Fruit fly (Drosophila melanogaster) whole organism, adult: Measurements from ENCODE around the gene CG10154.
A peak's percentile ranks its signal among the peaks of the same experiment; 100 is the strongest.

Experiments used
- CG11617 ChIP-seq: fragments of 200-800 bp; sonication (Bioruptor generic); optimal IDR thresholded peaks from 2 replicates; lab custom pipeline; 2017; ENCODE audit warnings: mild to moderate bottlenecking, missing biosample characterization, missing genetic modification reagents, missing genetic modification characterization
- CG12768 ChIP-seq: fragments of 200-800 bp; sonication (Bioruptor generic); optimal IDR thresholded peaks from 2 replicates; lab custom pipeline; 2017; ENCODE audit warnings: missing biosample characterization, missing genetic modification characterization, mild to moderate bottlenecking, moderate library complexity, missing genetic modification reagents
- CG14711 ChIP-seq: fragments of 200-800 bp; sonication (Bioruptor generic); optimal IDR thresholded peaks from 2 replicates; lab custom pipeline; 2018; ENCODE audit warnings: missing biosample characterization, mild to moderate bottlenecking, missing genetic modification characterization, moderate library complexity
- CG1620 ChIP-seq: fragments of 200-800 bp; sonication (Bioruptor generic); optimal IDR thresholded peaks from 2 replicates; lab custom pipeline; 2016; ENCODE audit warnings: missing biosample characterization, missing genetic modification characterization
- CG33017 ChIP-seq: fragments of 200-800 bp; sonication (Bioruptor generic); optimal IDR thresholded peaks from 2 replicates; lab custom pipeline; 2018; ENCODE audit warnings: missing biosample characterization, mild to moderate bottlenecking, missing genetic modification characterization, moderate library complexity
- CG5204 ChIP-seq: fragments of 200-800 bp; sonication (Bioruptor generic); optimal IDR thresholded peaks from 2 replicates; lab custom pipeline; 2016; ENCODE audit warnings: missing biosample characterization, missing genetic modification characterization
- CG7045 ChIP-seq: fragments of 200-800 bp; sonication (Bioruptor generic); optimal IDR thresholded peaks from 2 replicates; lab custom pipeline; 2017; ENCODE audit warnings: missing biosample characterization, mild to moderate bottlenecking, missing genetic modification characterization
- CG7101 ChIP-seq: fragments of 200-800 bp; sonication (Bioruptor generic); optimal IDR thresholded peaks from 2 replicates; lab custom pipeline; 2018; ENCODE audit warnings: missing biosample characterization, mild to moderate bottlenecking, missing genetic modification characterization, moderate library complexity
- Clk ChIP-seq: fragments of 200-800 bp; sonication (Bioruptor generic); optimal IDR thresholded peaks from 2 replicates; lab custom pipeline; 2017; ENCODE audit warnings: missing biosample characterization, missing genetic modification characterization
- Crg-1 ChIP-seq: fragments of 200-800 bp; sonication (Bioruptor generic); optimal IDR thresholded peaks from 2 replicates; lab custom pipeline; 2016; ENCODE audit warnings: missing biosample characterization, missing genetic modification characterization
- Hr96 ChIP-seq: fragments of 200-800 bp; sonication (Bioruptor generic); optimal IDR thresholded peaks from 2 replicates; lab custom pipeline; 2016; ENCODE audit warnings: missing biosample characterization, missing genetic modification characterization
- Mnt ChIP-seq: fragments of 200-800 bp; sonication (Bioruptor generic); optimal IDR thresholded peaks from 2 replicates; lab custom pipeline; 2016; ENCODE audit warnings: missing biosample characterization, mild to moderate bottlenecking, missing genetic modification characterization
- bab1 ChIP-seq: fragments of 200-800 bp; sonication (Bioruptor generic); optimal IDR thresholded peaks from 3 replicates; lab custom pipeline; 2019; ENCODE audit warnings: missing biosample characterization, mild to moderate bottlenecking, missing genetic modification characterization, moderate library complexity
- cic ChIP-seq: fragments of 200-800 bp; sonication (Bioruptor generic); optimal IDR thresholded peaks from 2 replicates; lab custom pipeline; 2017; ENCODE audit warnings: missing biosample characterization, mild to moderate bottlenecking, missing genetic modification characterization, moderate library complexity
- cnc ChIP-seq, 2 experiments: fragments of >200 bp; optimal IDR thresholded peaks; 2 replicates each; lab custom pipeline; 2017
- kay ChIP-seq: fragments of 200-800 bp; sonication (Bioruptor generic); peaks from one replicate; lab custom pipeline; 2016; ENCODE audit warnings: missing biosample characterization, missing genetic modification characterization, borderline replicate concordance
- ovo ChIP-seq: fragments of 200-800 bp; sonication (Bioruptor generic); optimal IDR thresholded peaks from 2 replicates; lab custom pipeline; 2016; ENCODE audit warnings: missing biosample characterization, missing genetic modification characterization
- pad ChIP-seq: fragments of 200-800 bp; sonication (Bioruptor generic); optimal IDR thresholded peaks from 3 replicates; lab custom pipeline; 2017; ENCODE audit warnings: missing biosample characterization, missing genetic modification characterization, mild to moderate bottlenecking, moderate library complexity, missing genetic modification reagents
- tj ChIP-seq: fragments of 200-800 bp; sonication (Bioruptor generic); optimal IDR thresholded peaks from 3 replicates; lab custom pipeline; 2017; ENCODE audit warnings: missing biosample characterization, mild to moderate bottlenecking, missing genetic modification characterization, moderate library complexity
- toe ChIP-seq: fragments of 200-800 bp; sonication (Bioruptor generic); optimal IDR thresholded peaks from 2 replicates; lab custom pipeline; 2016; ENCODE audit warnings: missing biosample characterization, missing genetic modification characterization

Gene CG10154

DNA sequence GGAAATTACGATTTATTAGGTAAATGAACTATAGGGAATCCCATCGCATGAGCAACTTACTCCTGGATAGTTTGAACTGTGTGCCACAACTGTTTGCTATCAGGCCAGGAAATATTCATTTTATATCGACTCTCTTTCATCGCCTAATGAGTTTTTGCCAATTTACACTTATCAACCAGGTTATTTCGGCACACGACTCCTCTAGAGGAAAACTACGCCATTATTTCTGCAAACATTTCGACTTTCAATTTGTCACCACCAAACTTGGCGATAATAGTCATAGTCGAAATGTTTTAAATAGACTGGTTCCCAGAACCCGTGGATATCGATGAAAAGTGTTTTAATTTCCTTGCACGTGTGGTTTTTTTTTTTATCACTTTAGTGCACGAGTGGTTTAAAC, at the start of gene CG10154:
TSS of gene CG10154 (minus strand) at position 101 of the 400 bp plus-strand sequence.
- TF ChIP-seq Clk (GFP tag; lab: Kevin White, UChicago) (no peak), CG33017 (tag; lab: Kevin White, UChicago) (no peak), bab1 (no peak), tj (no peak), CG11617 (GFP tag; lab: Kevin White, UChicago) (no peak), cnc (optimal IDR thresholded peaks at IDR 0.05; lab: Kevin White, UChicago) (no peak), CG12768 (no peak), toe (GFP tag; lab: Kevin White, UChicago) (no peak)

DNA sequence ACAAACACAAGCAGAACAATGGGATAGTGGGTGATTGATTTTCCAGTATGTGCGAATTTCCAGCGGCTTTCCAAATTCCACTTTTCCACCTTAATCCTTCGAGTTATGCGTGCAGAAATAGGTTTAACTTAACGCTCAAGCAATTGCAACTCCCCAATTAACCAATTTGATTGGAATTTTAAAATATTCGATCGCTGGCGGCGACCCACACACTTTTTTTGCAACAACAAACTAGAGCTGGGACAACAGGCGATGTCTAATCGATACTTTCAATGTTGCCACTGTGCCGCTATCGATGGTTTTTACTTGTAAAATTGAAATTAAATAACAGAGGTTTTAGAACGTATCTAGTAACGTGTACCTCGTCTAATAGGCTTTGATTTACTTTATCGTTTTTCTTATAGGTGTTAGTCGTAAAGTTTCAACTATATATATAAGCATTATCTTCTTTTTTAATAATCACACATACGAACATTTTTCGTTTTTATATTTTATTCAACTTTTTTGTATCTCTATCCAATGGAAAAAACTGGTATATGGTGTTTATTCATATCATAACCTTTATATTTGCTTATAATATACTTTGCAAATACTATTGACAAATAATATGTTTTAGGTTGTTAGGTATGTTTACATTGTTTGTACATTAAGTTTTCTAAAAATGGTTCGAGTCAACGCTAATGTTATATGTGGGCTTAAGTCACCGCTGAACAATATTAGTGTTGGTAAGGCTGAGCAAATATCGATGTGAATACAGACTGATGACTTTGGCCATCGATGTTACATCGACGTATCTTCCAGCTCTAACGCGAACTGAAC, 49.3 kb upstream of the CG10154 start, which contains the start of the genes Abp1 and Tgi:
TSS of gene Abp1 (minus strand) at position 240 of the 819 bp plus-strand sequence.
TSS of gene Tgi (plus strand) at position 757 of the 819 bp plus-strand sequence.
- TF ChIP-seq toe (GFP tag; lab: Kevin White, UChicago) (peak; percentile 31), CG7101 (tag; lab: Kevin White, UChicago) (peak; percentile 39), Clk (GFP tag; lab: Kevin White, UChicago) (no peak), bab1 (peak; percentile 10), ovo (no peak), kay (GFP tag; lab: Kevin White, UChicago) (no peak), CG1620 (GFP tag; lab: Kevin White, UChicago) (peak; percentile 61), Mnt (GFP tag; lab: Kevin White, UChicago) (peak; percentile 13), CG12768 (no peak), Hr96 (peak; percentile 6), pad (GFP tag; lab: Kevin White, UChicago) (peak; percentile 31)

DNA sequence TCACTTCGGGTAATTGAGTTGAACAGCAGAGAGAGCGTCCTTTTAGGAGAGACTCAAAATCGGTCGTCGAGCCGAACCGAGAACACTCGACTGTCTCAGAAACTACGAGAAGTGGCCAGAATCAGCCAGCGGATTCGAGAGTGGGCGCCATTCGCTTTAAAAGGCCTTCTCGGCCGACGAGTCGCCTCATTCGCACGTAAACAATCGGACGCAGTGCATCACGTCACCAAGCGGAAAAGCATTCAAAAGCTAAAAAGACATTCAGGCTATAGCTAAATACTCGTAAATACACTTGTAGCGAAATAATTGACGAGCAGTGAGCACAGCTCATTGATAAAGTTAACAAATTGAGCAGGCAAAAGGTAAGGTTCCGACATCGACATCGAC, 43.3 kb upstream of the CG10154 start:
- TF ChIP-seq bab1 (peak; percentile 19), CG11617 (GFP tag; lab: Kevin White, UChicago) (peak; percentile 7), ovo (no peak), cic (GFP tag; lab: Kevin White, UChicago) (peak; percentile 94), cnc (optimal IDR thresholded peaks at IDR 0.05; lab: Kevin White, UChicago) (no peak), Mnt (GFP tag; lab: Kevin White, UChicago) (peak; percentile 37), Clk (GFP tag; lab: Kevin White, UChicago) (no peak), Hr96 (peak; percentile 21), CG7101 (tag; lab: Kevin White, UChicago) (peak; percentile 21), CG33017 (tag; lab: Kevin White, UChicago) (no peak), CG1620 (GFP tag; lab: Kevin White, UChicago) (no peak), CG14711 (tag; lab: Kevin White, UChicago) (no peak)

DNA sequence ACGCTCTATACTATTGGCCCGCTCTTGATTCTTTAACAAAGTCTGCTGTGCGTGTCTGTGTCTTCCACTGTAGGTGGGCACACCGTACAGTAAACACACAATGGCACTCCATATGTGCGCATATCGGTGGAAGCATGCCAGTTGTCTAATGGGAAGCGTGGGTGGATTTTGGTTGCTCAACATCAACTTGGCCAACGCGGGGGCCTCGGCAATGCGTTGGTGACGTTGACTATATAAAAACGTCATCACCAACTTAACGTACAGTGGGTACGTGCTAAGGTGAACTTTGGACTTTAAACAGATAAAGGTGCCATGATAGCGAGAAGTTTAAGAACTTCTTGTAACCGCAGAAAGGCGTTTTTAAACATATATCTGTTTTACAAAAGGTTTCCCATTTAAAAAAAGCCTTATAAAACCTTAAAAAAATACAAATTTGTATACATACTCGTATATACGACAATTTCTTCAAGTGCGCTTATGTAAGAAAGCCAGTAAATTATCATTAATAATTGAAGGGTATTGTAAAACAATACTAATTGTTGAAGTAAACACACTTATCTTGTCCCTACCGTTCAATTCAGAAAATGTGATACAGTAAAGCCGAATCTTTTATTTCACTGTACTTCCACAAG, 42.8 kb upstream of the CG10154 start:
- TF ChIP-seq tj (no peak), CG12768 (peak; percentile 69), CG7045 (peak; percentile 76), bab1 (no peak), CG5204 (GFP tag; lab: Kevin White, UChicago) (peak; percentile 80), Hr96 (peak; percentile 60), CG7101 (tag; lab: Kevin White, UChicago) (peak; percentile 13), Mnt (GFP tag; lab: Kevin White, UChicago) (no peak), pad (GFP tag; lab: Kevin White, UChicago) (peak; percentile 7), cnc (optimal IDR thresholded peaks at IDR 0.05; lab: Kevin White, UChicago) (no peak), Crg-1 (GFP tag; lab: Kevin White, UChicago) (no peak), kay (GFP tag; lab: Kevin White, UChicago) (no peak), ovo (no peak), CG14711 (tag; lab: Kevin White, UChicago) (peak; percentile 12), CG1620 (GFP tag; lab: Kevin White, UChicago) (no peak), Clk (GFP tag; lab: Kevin White, UChicago) (no peak), toe (GFP tag; lab: Kevin White, UChicago) (peak; percentile 61), cic (GFP tag; lab: Kevin White, UChicago) (no peak), CG33017 (tag; lab: Kevin White, UChicago) (peak; percentile 56), CG11617 (GFP tag; lab: Kevin White, UChicago) (peak; percentile 67)

DNA sequence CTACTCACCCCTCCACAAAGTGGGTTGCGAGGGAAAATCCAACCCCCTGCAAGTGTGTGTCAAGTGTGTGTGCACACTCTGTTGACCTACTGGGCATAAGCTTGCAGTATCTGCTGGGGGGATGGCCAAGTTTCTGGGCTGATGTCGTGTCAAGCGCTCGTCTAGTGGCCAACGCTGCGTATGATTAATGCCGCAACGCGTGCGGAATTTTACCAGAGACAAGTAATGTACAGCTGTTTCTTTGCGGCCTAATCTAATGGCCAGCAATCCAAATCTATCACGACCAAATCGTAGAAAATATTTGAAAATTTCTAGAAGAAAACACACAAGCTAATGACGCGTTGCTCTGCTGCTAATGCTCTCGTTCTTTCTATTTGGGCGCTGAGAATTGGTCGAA, 42.3 kb upstream of the CG10154 start:
- TF ChIP-seq cic (GFP tag; lab: Kevin White, UChicago), result no peak
- TF ChIP-seq CG12768, result peak; percentile 8

DNA sequence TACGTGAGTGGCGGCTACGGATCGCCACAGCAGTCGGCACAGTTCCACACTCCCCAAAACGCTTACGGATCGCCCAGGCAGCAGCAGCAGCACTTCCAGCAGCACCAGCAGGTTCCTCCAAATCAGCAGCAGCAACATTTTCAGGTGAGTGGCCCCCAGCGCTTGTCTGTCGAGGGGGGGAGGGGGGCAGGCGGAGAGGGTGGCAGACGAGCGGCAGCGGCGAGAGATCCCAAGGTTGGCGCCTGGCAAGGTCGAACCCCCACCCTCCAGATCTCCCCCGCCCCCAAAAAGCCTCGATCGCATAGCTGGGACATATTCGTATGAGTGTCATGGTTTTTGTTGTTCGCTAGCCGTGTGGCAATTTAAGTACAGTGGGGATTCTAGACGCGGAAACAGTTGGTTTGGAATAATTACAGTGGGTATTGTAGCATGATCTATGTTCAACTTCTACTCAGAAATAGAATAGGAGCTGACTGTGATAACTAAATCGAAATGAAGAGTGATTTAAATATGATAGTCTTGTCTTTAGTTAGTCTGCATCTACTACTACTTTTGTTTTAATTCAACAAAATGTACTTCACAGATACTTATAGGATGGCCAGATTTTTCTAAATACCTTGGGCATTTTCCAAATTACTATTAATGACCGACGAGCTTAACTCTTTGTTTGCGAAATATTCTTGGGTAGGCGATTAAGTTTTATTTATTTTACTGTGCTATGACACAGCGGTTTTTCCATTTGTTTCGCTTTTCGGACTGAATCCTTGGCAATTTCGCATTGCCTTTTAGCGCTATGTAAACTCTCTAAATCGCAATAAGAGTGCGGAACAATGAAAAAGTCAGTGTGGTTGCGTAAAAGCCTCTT, 41.6 kb upstream of the CG10154 start:
- TF ChIP-seq CG11617 (GFP tag; lab: Kevin White, UChicago), result no peak
- TF ChIP-seq CG7101 (tag; lab: Kevin White, UChicago), result no peak
- no peak for TF ChIP-seq CG5204 (GFP tag; lab: Kevin White, UChicago)
- peak in 1 of 2 experiments; percentile 71 for TF ChIP-seq cnc (optimal IDR thresholded peaks at IDR 0.05; lab: Kevin White, UChicago)
- TF ChIP-seq ovo, result no peak
- TF ChIP-seq Hr96, result no peak
- TF ChIP-seq CG1620 (GFP tag; lab: Kevin White, UChicago), result no peak
